Fruit fly (Drosophila melanogaster) S2 (cell line): Measurements from ENCODE around the gene CG44290.

ENCODE experiments used
- CG8478 ChIP-seq: fragments of >200 bp; optimal IDR thresholded peaks from 2 replicates; lab custom pipeline; 2018
- CTCF ChIP-seq, 2 experiments: fragments of >200 bp; optimal IDR thresholded peaks; 2 replicates each; lab custom pipeline; 2018

The CG44290 gene

DNA sequence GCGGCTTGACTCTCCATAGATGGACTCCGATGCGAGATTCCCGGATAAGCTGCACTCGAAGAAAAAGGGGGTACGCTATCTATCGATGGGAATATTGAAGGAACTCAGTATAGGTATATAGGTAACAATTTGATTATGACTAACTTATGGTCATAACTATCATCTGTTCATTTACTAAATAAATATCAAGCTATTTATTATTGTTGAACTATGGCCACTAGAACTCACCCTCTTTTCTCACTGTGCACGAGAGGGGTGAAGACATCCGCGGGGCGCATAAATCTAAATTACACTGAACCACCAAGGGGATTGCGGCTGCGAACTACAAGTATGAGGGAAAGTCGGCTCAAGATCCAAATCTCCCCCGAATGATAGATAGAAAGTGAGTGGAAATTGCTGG lies at the start of gene CG44290:
Gene CG44290 (minus strand): TSS at position 317 of the 400 bp plus-strand sequence.
- TF ChIP-seq CTCF (optimal IDR thresholded peaks at IDR 0.05; lab: Kevin White, UChicago) (no peak), CG8478 (lab: Kevin White, UChicago) (no peak)

DNA sequence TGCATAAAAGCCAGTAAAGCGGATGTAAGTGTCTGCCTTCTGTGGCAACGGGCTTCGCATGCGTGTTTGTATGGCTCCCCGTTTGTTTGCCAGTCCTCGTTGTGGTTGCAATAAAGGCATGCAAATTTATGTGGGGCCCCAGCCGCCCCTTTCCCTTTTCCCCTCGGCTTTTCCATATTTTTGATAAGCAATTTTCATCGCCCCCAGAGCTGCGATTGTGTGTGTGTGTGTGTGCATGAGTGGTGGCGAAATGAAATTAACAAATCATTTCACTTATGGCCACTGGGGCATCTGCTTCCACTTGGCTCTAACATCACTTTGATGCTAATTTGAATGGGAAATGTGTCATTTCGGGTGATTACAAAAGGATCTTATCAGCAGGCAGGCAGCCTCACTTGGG lies 46.9 kb upstream of the CG44290 start, which contains the start of gene Gr98a:
Gene Gr98a (plus strand): TSS at position 301 of the 400 bp plus-strand sequence.
- no peak for TF ChIP-seq CTCF (optimal IDR thresholded peaks at IDR 0.05; lab: Kevin White, UChicago)
- TF ChIP-seq CG8478 (lab: Kevin White, UChicago): no peak

DNA sequence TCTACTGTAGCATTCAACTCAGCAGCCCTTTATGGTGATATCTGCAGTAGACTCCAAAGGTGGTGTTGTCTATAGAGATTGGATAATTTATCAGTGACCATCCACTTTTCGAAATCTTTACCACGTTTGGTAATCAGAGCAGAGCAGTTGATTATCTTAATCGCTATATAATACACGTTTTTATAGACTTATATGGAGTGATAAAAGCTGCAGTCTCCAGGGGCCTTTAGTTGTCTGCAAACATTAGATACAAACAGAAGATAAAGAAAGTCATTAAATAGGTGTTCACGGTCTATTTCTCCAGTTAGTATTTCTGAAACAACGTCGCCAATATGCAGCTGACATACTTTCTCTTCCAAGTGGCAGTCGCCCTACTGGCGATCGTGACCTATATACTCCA lies 37.6 kb upstream of the CG44290 start, which contains the start of gene Cyp6a18:
Gene Cyp6a18 (plus strand): TSS at position 301 of the 400 bp plus-strand sequence.
- no peak for TF ChIP-seq CTCF (optimal IDR thresholded peaks at IDR 0.05; lab: Kevin White, UChicago)
- TF ChIP-seq CG8478 (lab: Kevin White, UChicago): no peak

DNA sequence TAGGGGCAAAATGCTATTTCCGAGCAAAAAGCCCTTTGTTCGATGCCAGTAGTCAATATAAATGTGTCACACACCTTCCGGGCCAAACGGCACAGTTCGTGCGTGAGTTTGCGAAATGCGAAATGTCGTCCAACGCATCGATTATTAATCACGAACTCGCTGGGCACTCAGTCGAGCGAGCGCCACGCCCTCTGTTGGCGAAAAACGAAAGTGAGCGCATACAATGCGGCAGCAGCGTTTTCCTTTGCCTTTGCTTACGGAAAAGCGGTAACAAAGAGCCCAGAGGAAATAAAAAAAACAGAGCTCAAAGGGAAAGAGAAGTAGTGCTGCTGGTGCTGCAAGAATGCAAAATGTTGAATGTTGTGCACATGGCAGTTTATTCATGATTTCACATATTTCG lies 36.8 kb upstream of the CG44290 start:
- TF ChIP-seq CG8478 (lab: Kevin White, UChicago) (no peak), CTCF (optimal IDR thresholded peaks at IDR 0.05; lab: Kevin White, UChicago) (peak; percentile 75 to 85)

DNA sequence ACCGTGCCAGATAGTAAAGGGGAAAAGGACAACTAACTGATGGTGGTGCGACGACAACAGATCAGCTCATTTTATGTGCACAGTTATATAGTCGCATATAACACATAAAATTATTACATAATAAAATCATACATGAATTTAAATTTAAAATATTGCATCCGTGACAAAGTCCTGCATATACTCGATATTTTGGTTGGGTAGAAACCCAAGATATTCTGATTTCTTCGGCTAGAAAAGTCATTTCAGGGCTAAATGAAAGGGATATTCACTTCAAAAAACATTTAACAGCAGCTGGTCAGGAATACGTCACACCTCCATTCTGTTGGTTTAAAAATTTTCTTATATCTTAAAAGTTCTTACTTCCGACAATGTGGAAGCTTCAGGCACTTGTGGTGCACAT lies 23.1 kb upstream of the CG44290 start, which contains the start of gene CG13978:
Gene CG13978 (plus strand): TSS at position 301 of the 400 bp plus-strand sequence.
- TF ChIP-seq CTCF (optimal IDR thresholded peaks at IDR 0.05; lab: Kevin White, UChicago) (no peak), CG8478 (lab: Kevin White, UChicago) (no peak)

DNA sequence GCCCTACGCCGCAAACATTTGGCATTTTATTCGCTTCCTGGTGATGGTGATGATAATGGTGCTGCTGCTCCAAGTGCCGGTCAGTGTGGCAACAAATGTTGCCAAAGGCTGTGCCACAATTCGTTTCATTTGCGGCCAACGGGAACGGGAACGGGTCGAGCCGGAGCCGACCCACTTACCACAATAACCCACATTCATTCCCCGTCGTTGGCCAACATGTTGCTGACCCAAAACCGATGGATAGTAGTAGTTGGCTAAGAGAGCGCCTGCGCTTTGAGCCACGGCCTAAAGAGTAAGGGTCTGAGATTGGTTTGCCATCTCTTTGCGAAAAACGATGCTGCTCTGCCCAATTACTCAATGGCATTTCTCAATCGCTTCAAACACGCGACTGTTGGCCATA lies 22.2 kb upstream of the CG44290 start:
- TF ChIP-seq CTCF (optimal IDR thresholded peaks at IDR 0.05; lab: Kevin White, UChicago): no peak
- no peak for TF ChIP-seq CG8478 (lab: Kevin White, UChicago)

DNA sequence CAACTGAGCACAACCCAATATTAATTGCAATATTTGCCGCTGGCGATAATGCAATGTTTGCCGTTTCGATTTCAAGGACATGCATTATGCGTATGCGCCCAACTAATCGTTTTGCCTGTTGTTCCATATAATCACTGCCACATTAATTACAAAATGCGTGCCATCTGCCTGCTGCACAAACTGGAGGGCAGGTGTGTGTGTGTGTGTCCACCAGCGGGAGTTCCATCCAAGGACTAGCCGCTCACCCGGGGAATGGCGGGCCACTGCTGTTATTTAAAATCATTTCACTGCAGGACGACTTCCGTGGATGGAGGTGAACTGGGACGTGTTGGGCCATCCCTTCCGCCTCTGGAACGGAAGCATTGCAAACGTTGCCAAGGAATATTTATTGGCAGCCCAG lies 4.6 kb upstream of the CG44290 start:
- TF ChIP-seq CG8478 (lab: Kevin White, UChicago): no peak
- no peak for TF ChIP-seq CTCF (optimal IDR thresholded peaks at IDR 0.05; lab: Kevin White, UChicago)

DNA sequence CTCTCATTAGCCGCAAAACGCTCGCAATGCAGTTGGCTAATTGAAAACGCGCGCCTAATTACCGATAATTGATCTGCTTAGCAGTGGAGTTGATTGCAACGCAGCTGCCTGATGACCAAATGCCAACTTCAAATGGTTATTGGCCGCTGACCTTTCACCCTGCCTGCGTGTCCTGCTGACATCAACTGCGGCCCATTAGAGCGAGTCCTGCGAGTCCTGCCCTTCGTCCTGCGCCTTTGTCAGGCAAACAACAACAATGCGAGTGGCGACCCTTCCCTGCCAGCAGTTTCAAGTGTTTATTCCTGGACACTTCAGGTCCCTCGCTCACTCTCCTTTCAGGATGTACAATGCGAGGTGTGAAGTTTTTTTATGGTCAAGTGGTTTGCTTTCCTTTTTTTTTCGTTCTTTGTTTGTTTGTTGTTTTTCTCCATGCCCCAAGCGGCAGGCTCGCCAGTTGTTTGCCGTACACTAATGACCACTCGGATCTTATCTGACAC lies 1.8 kb upstream of the CG44290 start:
- TF ChIP-seq CTCF (optimal IDR thresholded peaks at IDR 0.05; lab: Kevin White, UChicago): no peak
- TF ChIP-seq CG8478 (lab: Kevin White, UChicago): no peak

DNA sequence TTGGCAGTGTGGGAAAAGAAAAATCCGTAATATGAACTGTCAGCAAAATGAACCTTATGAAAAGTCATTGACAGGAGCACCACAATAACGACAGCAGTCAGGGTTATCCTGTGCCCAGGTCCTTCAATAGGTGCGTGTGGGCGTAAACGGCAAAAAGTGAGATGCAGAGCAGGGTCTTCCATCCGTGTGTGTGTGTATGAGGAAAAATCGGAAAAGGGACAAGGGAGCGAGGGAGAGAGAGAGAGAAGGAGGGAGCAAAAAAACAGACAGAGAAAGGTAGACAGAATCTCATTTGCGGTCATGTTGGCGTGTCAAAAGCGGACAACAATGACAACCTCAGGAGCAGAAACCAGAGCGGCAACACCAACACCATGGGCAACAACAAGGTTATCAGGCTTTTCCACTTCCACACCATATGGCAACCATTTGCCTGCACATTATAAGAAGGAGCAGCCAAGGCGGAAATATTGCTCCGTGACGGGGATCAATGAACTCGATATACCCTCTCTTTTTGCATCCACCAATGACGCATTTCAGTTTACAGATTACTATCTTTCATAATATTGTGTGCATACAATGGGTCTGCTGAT lies 570 bp upstream of the CG44290 start:
- no peak for TF ChIP-seq CTCF (optimal IDR thresholded peaks at IDR 0.05; lab: Kevin White, UChicago)
- no peak for TF ChIP-seq CG8478 (lab: Kevin White, UChicago)

DNA sequence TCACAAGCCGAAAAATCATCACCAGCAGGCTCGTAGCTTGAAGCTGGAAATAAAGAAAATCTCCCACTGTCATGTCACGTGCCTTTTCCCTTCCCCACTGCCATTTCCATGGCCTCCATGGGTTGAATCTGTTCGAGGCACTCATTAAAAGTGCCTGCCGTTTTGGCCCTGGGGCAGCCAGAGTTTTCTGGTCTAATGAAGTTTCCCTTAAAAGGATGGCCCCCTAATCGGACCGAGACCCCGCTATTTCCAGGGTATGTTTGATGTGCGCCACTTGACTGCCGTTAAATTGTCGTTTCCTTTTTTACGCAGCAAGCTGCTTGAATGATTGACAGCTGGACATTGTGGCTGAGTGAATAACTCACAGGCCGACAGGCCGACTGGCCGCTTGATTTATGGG lies 732 bp downstream of the CG44290 start, which contains the start of gene CG43447:
Gene CG43447 (plus strand): TSS at position 301 of the 400 bp plus-strand sequence.
- no peak for TF ChIP-seq CG8478 (lab: Kevin White, UChicago)
- no peak for TF ChIP-seq CTCF (optimal IDR thresholded peaks at IDR 0.05; lab: Kevin White, UChicago)

DNA sequence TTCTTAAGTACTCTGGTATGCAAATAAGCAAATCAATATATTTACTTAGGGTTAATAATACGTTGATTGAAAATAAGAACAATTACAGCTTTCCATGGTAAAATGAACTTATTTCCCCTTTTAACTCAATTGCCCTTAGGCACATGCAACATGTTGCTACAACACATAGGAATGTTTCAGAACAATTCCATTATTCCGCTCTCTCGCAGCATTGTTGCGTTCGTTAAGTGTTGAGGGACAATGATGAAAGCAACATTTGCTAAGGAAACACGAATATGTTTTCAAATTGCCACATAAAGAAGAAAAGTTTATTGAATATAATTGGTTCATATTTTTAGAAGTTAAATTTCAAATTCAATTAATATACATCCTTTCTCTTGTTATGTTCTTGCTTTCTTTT lies 2.4 kb downstream of the CG44290 start:
- TF ChIP-seq CTCF (optimal IDR thresholded peaks at IDR 0.05; lab: Kevin White, UChicago): no peak
- TF ChIP-seq CG8478 (lab: Kevin White, UChicago): no peak

DNA sequence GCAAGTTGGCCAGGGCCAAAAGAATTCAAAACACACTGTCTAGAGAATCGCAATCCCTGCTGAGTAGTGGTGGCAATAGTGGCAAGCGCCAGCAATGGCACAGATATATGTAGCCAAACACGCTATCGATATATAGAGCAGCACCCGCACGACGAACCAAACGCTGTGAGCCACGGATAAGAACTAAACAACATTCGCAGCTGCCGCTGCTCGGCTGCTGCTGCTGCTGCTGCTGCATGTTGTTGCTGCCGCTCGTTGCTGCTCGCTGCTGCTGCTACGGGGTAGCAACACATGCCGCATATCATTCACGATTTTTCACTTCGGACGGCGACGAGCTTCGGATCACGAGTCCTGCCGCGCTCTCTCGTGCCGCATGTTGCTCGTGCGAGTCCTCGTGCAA lies 3.4 kb downstream of the CG44290 start, which contains the start of gene side:
Gene side (minus strand): TSS at position 175 of the 400 bp plus-strand sequence.
- no peak for TF ChIP-seq CG8478 (lab: Kevin White, UChicago)
- no peak for TF ChIP-seq CTCF (optimal IDR thresholded peaks at IDR 0.05; lab: Kevin White, UChicago)

DNA sequence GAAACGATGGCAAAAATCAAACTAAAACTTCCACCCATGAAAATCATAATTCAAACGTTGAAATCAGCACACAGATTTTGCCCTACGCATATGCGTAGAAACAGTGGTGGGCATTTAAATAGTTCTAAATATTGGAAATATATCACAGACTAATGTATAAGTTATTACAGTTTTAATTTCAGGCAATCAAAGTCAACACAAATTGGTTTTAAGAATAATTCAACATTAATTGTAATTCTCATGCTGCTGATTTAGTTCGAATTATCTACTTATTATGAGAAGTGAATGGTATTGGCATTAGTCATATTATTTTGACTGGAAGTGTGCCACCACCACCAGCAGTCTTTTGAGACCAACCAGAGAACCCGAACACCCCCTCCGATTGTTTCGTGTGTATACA lies 14.0 kb downstream of the CG44290 start:
- TF ChIP-seq CG8478 (lab: Kevin White, UChicago) (no peak), CTCF (optimal IDR thresholded peaks at IDR 0.05; lab: Kevin White, UChicago) (no peak)

DNA sequence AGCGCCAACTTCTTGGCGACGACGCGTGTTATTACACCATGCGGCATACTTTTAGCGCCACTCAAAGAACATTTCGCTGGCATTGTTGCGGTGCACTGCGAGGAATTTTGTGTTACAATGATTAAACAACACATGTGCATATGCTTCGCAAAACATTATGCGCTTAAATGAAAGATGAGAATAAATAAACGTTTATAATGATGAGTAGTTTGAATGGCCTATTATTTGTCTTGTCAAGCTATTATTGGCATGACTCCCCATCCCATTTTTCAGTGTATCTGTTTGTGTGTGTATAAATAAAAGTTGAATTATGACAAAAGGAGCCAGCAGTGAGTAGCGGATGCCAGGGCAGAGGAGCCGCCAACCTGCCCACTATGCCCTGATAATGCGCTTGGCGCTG lies 18.9 kb downstream of the CG44290 start:
- TF ChIP-seq CG8478 (lab: Kevin White, UChicago) (no peak), CTCF (optimal IDR thresholded peaks at IDR 0.05; lab: Kevin White, UChicago) (no peak)

DNA sequence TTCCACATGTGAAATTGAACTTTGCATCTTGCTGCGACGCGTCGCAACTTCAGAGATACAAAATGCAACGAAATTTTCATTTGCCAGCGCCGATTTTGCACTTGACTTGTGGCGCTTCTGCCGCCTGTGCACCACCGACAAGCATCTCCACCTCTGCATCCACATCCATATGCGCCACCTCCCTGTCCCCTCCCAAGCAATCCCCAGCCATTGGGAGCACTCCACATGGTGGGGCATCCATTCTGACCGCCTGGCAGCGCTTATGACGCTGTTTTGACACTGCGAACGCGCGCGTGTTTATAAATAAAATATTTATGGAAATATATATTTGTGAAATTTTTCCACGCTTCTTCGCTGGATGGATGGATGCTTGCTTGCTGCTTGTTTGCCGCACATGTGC lies 25.4 kb downstream of the CG44290 start:
- TF ChIP-seq CG8478 (lab: Kevin White, UChicago): no peak
- no peak for TF ChIP-seq CTCF (optimal IDR thresholded peaks at IDR 0.05; lab: Kevin White, UChicago)

DNA sequence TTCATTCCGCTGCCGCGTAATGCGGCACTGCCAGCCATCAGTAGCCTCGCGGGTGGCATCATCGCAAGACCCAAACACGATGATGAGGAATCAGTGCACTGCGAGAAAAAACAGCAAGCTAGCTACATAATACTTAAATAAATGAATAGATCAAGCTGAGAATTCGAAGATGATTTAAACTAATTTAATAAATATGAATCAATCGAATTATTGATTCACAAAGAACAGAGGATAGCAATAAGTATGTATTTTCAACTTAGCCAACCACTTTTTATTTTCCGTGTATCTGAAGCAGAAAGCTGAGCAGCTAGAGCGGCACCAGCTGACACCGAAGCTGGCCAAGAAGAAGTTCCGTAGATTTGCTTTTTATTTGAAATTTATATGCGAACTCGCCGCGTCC lies 27.5 kb downstream of the CG44290 start:
- TF ChIP-seq CG8478 (lab: Kevin White, UChicago): no peak
- no peak for TF ChIP-seq CTCF (optimal IDR thresholded peaks at IDR 0.05; lab: Kevin White, UChicago)
